Fruit fly (Drosophila melanogaster): ENCODE measurements around the gene hfw.

hfw gene

dm6 chrX:1695529-1696410 is 26.4 kb downstream of the hfw start, which contains the start of gene a6:
TSS of gene a6 (minus strand) at chrX:1695889.
- no peak for TF ChIP-seq CG8478 (optimal IDR thresholded peaks at IDR 0.05)
- TF ChIP-seq CTCF (optimal IDR thresholded peaks at IDR 0.05) = peak in 1 of 2 experiments; percentile 2

dm6 chrX:1705929-1706328 is 36.6 kb downstream of the hfw start:
- TF ChIP-seq CTCF (optimal IDR thresholded peaks at IDR 0.05) = no peak
- no peak for TF ChIP-seq CG8478 (optimal IDR thresholded peaks at IDR 0.05)

- TF ChIP-seq CTCF (optimal IDR thresholded peaks at IDR 0.05) (no peak), CG8478 (optimal IDR thresholded peaks at IDR 0.05) (no peak)
Measured at dm6 chrX:1710082-1710481, 40.7 kb downstream of the hfw start, which contains the start of gene CG3795. TSS of gene CG3795 (minus strand) at chrX:1710182.

dm6 chrX:1714874-1715273 is 45.5 kb downstream of the hfw start:
- no peak for TF ChIP-seq CTCF (optimal IDR thresholded peaks at IDR 0.05)
- no peak for TF ChIP-seq CG8478 (optimal IDR thresholded peaks at IDR 0.05)
